Worm (Caenorhabditis elegans) whole organism, early embryonic: ENCODE results near the gene clec-10.

Experiments used
- B0310.2 ChIP-seq: sonication (generic microtip); optimal IDR thresholded peaks from 2 replicates; lab custom pipeline; 2016; ENCODE audit warnings: mild to moderate bottlenecking, missing genetic modification characterization, missing compliant biosample characterization
- ama-1 ChIP-seq: fragments of 150-350 bp; optimal IDR thresholded peaks from 2 replicates; lab custom pipeline; 2014
- ceh-13 ChIP-seq: fragments of 200-800 bp; sonication (Bioruptor generic); optimal IDR thresholded peaks from 2 replicates; lab custom pipeline; 2018; ENCODE audit warnings: mild to moderate bottlenecking, missing genetic modification characterization, missing compliant biosample characterization
- ceh-36 ChIP-seq: sonication (generic microtip); optimal IDR thresholded peaks from 2 replicates; lab custom pipeline; 2016; ENCODE audit warnings: missing genetic modification characterization, inconsistent platforms, missing compliant biosample characterization
- flt-1 ChIP-seq: fragments of 200-800 bp; sonication (Bioruptor generic); IDR thresholded peaks from 2 replicates; pipeline ENCODE4 v1.3.6; 2022; ENCODE audit warnings: missing genetic modification characterization, missing compliant biosample characterization
- hmbx-1 ChIP-seq: sonication (generic microtip); optimal IDR thresholded peaks from 2 replicates; lab custom pipeline; 2016; ENCODE audit warnings: mild to moderate bottlenecking, missing genetic modification characterization, missing compliant biosample characterization
- hmg-4 ChIP-seq: fragments of 200-800 bp; sonication (Bioruptor generic); optimal IDR thresholded peaks from 2 replicates; lab custom pipeline; 2018; ENCODE audit warnings: mild to moderate bottlenecking, missing genetic modification characterization, missing compliant biosample characterization
- pes-1 ChIP-seq: fragments of 200-800 bp; sonication (Bioruptor generic); IDR thresholded peaks from 2 replicates; pipeline ENCODE4 v1.3.6; 2022; ENCODE audit warnings: missing genetic modification reagents, missing genetic modification characterization, missing compliant biosample characterization
- tbx-11 ChIP-seq: fragments of 200-800 bp; sonication (Bioruptor generic); IDR thresholded peaks from 2 replicates; pipeline ENCODE4 v1.3.6; 2022; ENCODE audit warnings: missing genetic modification characterization, missing compliant biosample characterization

ce11 chrII:399321-399720 is 3.2 kb upstream of the clec-10 start, which contains the start of gene C03H5.6:
- TF ChIP-seq ama-1 (lab: Kevin White, UChicago): no peak
- TF ChIP-seq flt-1: no peak
- no peak for TF ChIP-seq ceh-36 (tag; lab: Kevin White, UChicago)
- TF ChIP-seq hmbx-1 (tag; lab: Kevin White, UChicago): no peak
- no peak for TF ChIP-seq pes-1
- TF ChIP-seq hmg-4 (GFP tag; lab: Kevin White, UChicago): no peak
- TF ChIP-seq tbx-11 (GFP tag; lab: Robert Waterston, UW): no peak
- no peak for TF ChIP-seq ceh-13 (GFP tag; lab: Kevin White, UChicago)
- no peak for TF ChIP-seq B0310.2 (tag; lab: Kevin White, UChicago)
